Worm (Caenorhabditis elegans) whole organism, L2 larva: Measurements from ENCODE around the gene sfxn-1.2.

Source experiments
- C34F6.9 ChIP-seq: fragments of 150-350 bp; optimal IDR thresholded peaks from 2 replicates; lab custom pipeline; 2014; ENCODE audit warnings: missing biosample characterization, missing genetic modification characterization
- F13H6.1 ChIP-seq: sonication (generic microtip); optimal IDR thresholded peaks from 2 replicates; lab custom pipeline; 2016; ENCODE audit warnings: missing genetic modification characterization, missing compliant biosample characterization
- R02D3.7 ChIP-seq: fragments of 150-350 bp; optimal IDR thresholded peaks from 2 replicates; lab custom pipeline; 2014; ENCODE audit warnings: missing biosample characterization, missing genetic modification characterization
- Y55F3AM.14 ChIP-seq: fragments of 200-800 bp; sonication (Bioruptor generic); optimal IDR thresholded peaks from 2 replicates; lab custom pipeline; 2018; ENCODE audit warnings: mild to moderate bottlenecking, missing genetic modification characterization, missing compliant biosample characterization
- ZK546.5 ChIP-seq: sonication (generic microtip); optimal IDR thresholded peaks from 2 replicates; lab custom pipeline; 2017; ENCODE audit warnings: missing biosample characterization, missing genetic modification characterization
- ama-1 ChIP-seq: fragments of 150-350 bp; optimal IDR thresholded peaks from 2 replicates; lab custom pipeline; 2018; ENCODE audit warnings: inconsistent platforms
- blmp-1 ChIP-seq: sonication (generic microtip); optimal IDR thresholded peaks from 2 replicates; lab custom pipeline; 2017; ENCODE audit warnings: missing genetic modification characterization, mild to moderate bottlenecking, missing compliant biosample characterization, antibody characterized with exemption, moderate library complexity; ENCODE audit not compliant: insufficient read depth
- ceh-16 ChIP-seq: fragments of 150-350 bp; optimal IDR thresholded peaks from 2 replicates; lab custom pipeline; 2014; ENCODE audit warnings: missing biosample characterization, missing genetic modification characterization
- crh-2 ChIP-seq: sonication (generic microtip); optimal IDR thresholded peaks from 2 replicates; lab custom pipeline; 2017; ENCODE audit warnings: missing biosample characterization, missing genetic modification characterization
- dmd-4 ChIP-seq: sonication (generic microtip); optimal IDR thresholded peaks from 2 replicates; lab custom pipeline; 2017; ENCODE audit warnings: missing biosample characterization, missing genetic modification characterization
- egl-27 ChIP-seq: sonication (generic microtip); optimal IDR thresholded peaks from 3 replicates; lab custom pipeline; 2017; ENCODE audit warnings: missing biosample characterization, missing genetic modification reagents, missing genetic modification characterization
- elt-3 ChIP-seq: sonication (generic microtip); optimal IDR thresholded peaks from 2 replicates; lab custom pipeline; 2017; ENCODE audit warnings: missing biosample characterization, missing genetic modification characterization
- fos-1 ChIP-seq: fragments of 150-350 bp; optimal IDR thresholded peaks from 2 replicates; lab custom pipeline; 2014; ENCODE audit warnings: missing biosample characterization, missing genetic modification characterization
- gmeb-1 ChIP-seq: fragments of 150-350 bp; optimal IDR thresholded peaks from 2 replicates; lab custom pipeline; 2014; ENCODE audit warnings: missing biosample characterization, missing genetic modification characterization
- lin-11 ChIP-seq: fragments of 150-350 bp; sonication (generic microtip); optimal IDR thresholded peaks from 2 replicates; lab custom pipeline; 2014; ENCODE audit warnings: missing biosample characterization, missing genetic modification characterization, inconsistent platforms, mixed read lengths
- lin-13 ChIP-seq: fragments of 150-350 bp; optimal IDR thresholded peaks from 2 replicates; lab custom pipeline; 2014; ENCODE audit warnings: missing biosample characterization, missing genetic modification reagents, missing genetic modification characterization
- lin-39 ChIP-seq: fragments of 150-350 bp; optimal IDR thresholded peaks from 2 replicates; lab custom pipeline; 2014; ENCODE audit warnings: missing biosample characterization, missing genetic modification reagents, missing genetic modification characterization
- lsy-2 ChIP-seq, 2 experiments: fragments of 150-350 bp in 1 of 2; sonication (generic microtip) in 1 of 2; optimal IDR thresholded peaks; 2 replicates each; lab custom pipeline; 2014 to 2017; ENCODE audit warnings: missing biosample characterization in 2 of 2, missing genetic modification characterization in 2 of 2
- mab-5 ChIP-seq: fragments of 150-350 bp; optimal IDR thresholded peaks from 2 replicates; lab custom pipeline; 2014; ENCODE audit warnings: missing biosample characterization, missing genetic modification characterization
- mbf-1 ChIP-seq: sonication (generic microtip); optimal IDR thresholded peaks from 2 replicates; lab custom pipeline; 2017; ENCODE audit warnings: missing biosample characterization, missing genetic modification characterization
- mdl-1 ChIP-seq, 2 experiments: fragments of 150-350 bp in 1 of 2; sonication (generic microtip) in 1 of 2; optimal IDR thresholded peaks; 2 replicates each; lab custom pipeline; 2017; ENCODE audit warnings: missing biosample characterization in 2 of 2, missing genetic modification characterization in 2 of 2
- nhr-10 ChIP-seq: sonication (generic microtip); optimal IDR thresholded peaks from 2 replicates; lab custom pipeline; 2017; ENCODE audit warnings: missing biosample characterization, missing genetic modification characterization
- nhr-12 ChIP-seq: fragments of 150-350 bp; optimal IDR thresholded peaks from 2 replicates; lab custom pipeline; 2014; ENCODE audit warnings: missing biosample characterization, missing genetic modification characterization
- nhr-129 ChIP-seq: fragments of 150-350 bp; optimal IDR thresholded peaks from 2 replicates; lab custom pipeline; 2014; ENCODE audit warnings: missing biosample characterization, missing genetic modification characterization
- nhr-23 ChIP-seq: fragments of 150-350 bp; optimal IDR thresholded peaks from 2 replicates; lab custom pipeline; 2014; ENCODE audit warnings: missing biosample characterization, missing genetic modification reagents, missing genetic modification characterization
- nhr-237 ChIP-seq: fragments of 150-350 bp; optimal IDR thresholded peaks from 2 replicates; lab custom pipeline; 2014; ENCODE audit warnings: missing biosample characterization, missing genetic modification characterization
- nhr-25 ChIP-seq: fragments of 150-350 bp; sonication (generic microtip); optimal IDR thresholded peaks from 3 replicates; lab custom pipeline; 2014; ENCODE audit warnings: missing biosample characterization, missing genetic modification characterization
- nhr-6 ChIP-seq: fragments of 150-350 bp; optimal IDR thresholded peaks from 2 replicates; lab custom pipeline; 2014; ENCODE audit warnings: missing biosample characterization, missing genetic modification characterization
- nhr-77 ChIP-seq: fragments of 150-350 bp; optimal IDR thresholded peaks from 2 replicates; lab custom pipeline; 2014; ENCODE audit warnings: missing biosample characterization, missing genetic modification characterization
- peb-1 ChIP-seq: fragments of 150-350 bp; optimal IDR thresholded peaks from 2 replicates; lab custom pipeline; 2014; ENCODE audit warnings: missing biosample characterization, missing genetic modification characterization
- sem-4 ChIP-seq: fragments of 150-350 bp; optimal IDR thresholded peaks from 2 replicates; lab custom pipeline; 2014; ENCODE audit warnings: missing biosample characterization, missing genetic modification reagents, missing genetic modification characterization
- skn-1 ChIP-seq: sonication (generic microtip); optimal IDR thresholded peaks from 2 replicates; lab custom pipeline; 2017; ENCODE audit warnings: missing biosample characterization, missing genetic modification characterization
- sma-3 ChIP-seq: sonication (generic microtip); optimal IDR thresholded peaks from 2 replicates; lab custom pipeline; 2016; ENCODE audit warnings: missing genetic modification reagents, missing genetic modification characterization, missing compliant biosample characterization
- sma-9 ChIP-seq, 2 experiments: fragments of 150-350 bp in 1 of 2; sonication (generic microtip) in 1 of 2; optimal IDR thresholded peaks; 2 replicates each; lab custom pipeline; 2014 to 2016; ENCODE audit warnings: missing genetic modification characterization in 2 of 2, mild to moderate bottlenecking in 1 of 2, missing biosample characterization in 1 of 2, missing compliant biosample characterization in 1 of 2, missing genetic modification reagents in 1 of 2, moderate library complexity in 1 of 2
- snpc-4 ChIP-seq: fragments of 150-350 bp; optimal IDR thresholded peaks from 2 replicates; lab custom pipeline; 2014; ENCODE audit warnings: missing biosample characterization, missing genetic modification characterization
- unc-39 ChIP-seq: fragments of 150-350 bp; optimal IDR thresholded peaks from 2 replicates; lab custom pipeline; 2014; ENCODE audit warnings: missing biosample characterization, missing genetic modification characterization
- unc-55 ChIP-seq: fragments of 150-350 bp; sonication (generic microtip); optimal IDR thresholded peaks from 3 replicates; lab custom pipeline; 2014; ENCODE audit warnings: missing biosample characterization, missing genetic modification reagents, missing genetic modification characterization
- unc-62 ChIP-seq: fragments of 150-350 bp; optimal IDR thresholded peaks from 2 replicates; lab custom pipeline; 2014; ENCODE audit warnings: missing biosample characterization, missing genetic modification reagents, missing genetic modification characterization
- ztf-4 ChIP-seq: fragments of 150-350 bp; optimal IDR thresholded peaks from 2 replicates; lab custom pipeline; 2014; ENCODE audit warnings: missing biosample characterization, missing genetic modification characterization

The sfxn-1.2 gene

DNA sequence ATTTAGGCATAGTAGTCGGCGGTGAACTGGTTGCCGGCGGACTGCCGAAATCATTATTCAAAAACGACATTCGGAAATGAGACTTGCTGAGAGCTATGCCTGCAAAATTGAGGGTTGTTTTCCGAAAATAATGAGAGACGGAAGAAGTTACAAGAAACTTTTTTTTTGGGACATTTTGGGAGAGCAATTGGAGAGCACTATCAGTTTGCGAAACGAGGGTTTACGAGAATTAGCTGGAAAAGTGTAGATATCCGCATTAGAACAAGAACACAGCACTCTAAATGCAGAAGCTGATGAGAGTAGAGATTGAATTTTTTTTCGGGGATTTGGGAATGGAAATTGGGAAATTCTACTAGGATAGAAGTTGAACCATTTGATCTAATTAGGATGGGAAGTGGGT is 33.3 kb upstream of the sfxn-1.2 start, which contains the start of gene pqm-1:
pqm-1 (minus strand) TSS at position 101 of the 400 bp plus-strand sequence.
- TF ChIP-seq gmeb-1 (no peak), R02D3.7 (tag; lab: Kevin White, UChicago) (no peak), elt-3 (no peak), ztf-4 (tag; lab: Kevin White, UChicago) (no peak), mbf-1 (tag; lab: Kevin White, UChicago) (no peak), C34F6.9 (tag; lab: Kevin White, UChicago) (no peak), sem-4 (no peak), unc-62 (GFP tag; lab: Kevin White, UChicago) (no peak), crh-2 (tag; lab: Kevin White, UChicago) (no peak), peb-1 (no peak), blmp-1 (no peak), nhr-129 (tag; lab: Kevin White, UChicago) (no peak), unc-39 (tag; lab: Kevin White, UChicago) (no peak), ama-1 (lab: Kevin White, UChicago) (no peak), mdl-1 (tag; optimal IDR thresholded peaks at IDR 0.05; lab: Kevin White, UChicago) (no peak)

DNA sequence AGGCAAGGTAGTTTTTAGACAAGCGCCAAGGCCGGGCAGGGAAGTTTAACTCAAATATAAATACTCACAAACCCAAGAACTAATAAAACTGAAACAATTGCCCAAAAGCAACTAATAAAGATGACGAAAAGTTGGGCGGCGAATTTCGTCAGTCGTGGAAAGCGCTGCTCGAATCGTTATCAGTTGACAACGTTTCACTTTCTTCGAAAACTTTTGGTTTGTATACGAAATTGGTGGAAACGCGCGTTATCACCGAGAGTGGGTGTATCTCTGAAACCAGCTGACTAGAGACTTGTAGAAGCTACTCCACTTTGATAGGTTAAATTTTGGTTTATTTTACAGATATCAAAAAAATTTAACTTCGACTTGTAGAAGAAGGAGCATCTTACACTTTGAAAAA is 32.7 kb upstream of the sfxn-1.2 start:
- TF ChIP-seq sma-9 (GFP tag; optimal IDR thresholded peaks at IDR 0.05; lab: Kevin White, UChicago): peak; percentile 33
- TF ChIP-seq sma-9 (tag; optimal IDR thresholded peaks at IDR 0.05; lab: Kevin White, UChicago): no peak
- peak; percentile 55 for TF ChIP-seq fos-1
- no peak for TF ChIP-seq ZK546.5 (tag; lab: Kevin White, UChicago)

DNA sequence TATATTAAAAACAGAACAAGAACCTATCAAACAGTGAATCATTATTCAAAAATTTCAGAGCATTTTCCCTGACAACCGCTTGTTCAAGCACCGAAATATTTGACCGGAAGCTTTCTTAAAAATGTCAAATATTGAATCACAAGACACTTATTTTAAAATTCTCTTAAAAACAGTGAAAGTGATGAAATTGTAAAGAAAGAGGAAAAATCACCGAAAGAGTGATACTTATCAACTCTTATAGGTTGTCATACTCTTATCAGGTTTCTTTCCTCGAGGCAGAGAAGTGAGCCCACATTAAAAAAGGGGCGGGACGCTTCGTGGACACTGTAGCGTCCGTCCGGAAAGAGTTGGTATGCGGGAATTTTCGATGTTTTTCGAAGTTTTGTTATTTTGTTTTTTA is 32.0 kb upstream of the sfxn-1.2 start:
- TF ChIP-seq elt-3: no peak
- TF ChIP-seq sem-4: no peak
- TF ChIP-seq nhr-237 (tag; lab: Kevin White, UChicago): no peak
- no peak for TF ChIP-seq lin-11 (tag; lab: Kevin White, UChicago)
- no peak for TF ChIP-seq lin-13
- TF ChIP-seq ama-1 (lab: Kevin White, UChicago): no peak
- peak; percentile 13 for TF ChIP-seq blmp-1
- TF ChIP-seq fos-1: peak; percentile 68
- TF ChIP-seq mbf-1 (tag; lab: Kevin White, UChicago): no peak
- no peak for TF ChIP-seq nhr-25 (tag; lab: Kevin White, UChicago)
- TF ChIP-seq snpc-4 (tag; lab: Kevin White, UChicago): no peak
- no peak for TF ChIP-seq egl-27 (tag; lab: Kevin White, UChicago)
- no peak for TF ChIP-seq mdl-1 (tag; optimal IDR thresholded peaks at IDR 0.05; lab: Kevin White, UChicago)
- no peak for TF ChIP-seq nhr-6 (tag; lab: Kevin White, UChicago)
- no peak for TF ChIP-seq nhr-77 (tag; lab: Kevin White, UChicago)
- no peak for TF ChIP-seq lin-39 (tag; lab: Kevin White, UChicago)

- TF ChIP-seq ztf-4 (tag; lab: Kevin White, UChicago) (no peak), crh-2 (tag; lab: Kevin White, UChicago) (peak; percentile 14)
These were observed 30.9 kb upstream of the sfxn-1.2 start for ce11 chrII:11154957-11155356.

DNA sequence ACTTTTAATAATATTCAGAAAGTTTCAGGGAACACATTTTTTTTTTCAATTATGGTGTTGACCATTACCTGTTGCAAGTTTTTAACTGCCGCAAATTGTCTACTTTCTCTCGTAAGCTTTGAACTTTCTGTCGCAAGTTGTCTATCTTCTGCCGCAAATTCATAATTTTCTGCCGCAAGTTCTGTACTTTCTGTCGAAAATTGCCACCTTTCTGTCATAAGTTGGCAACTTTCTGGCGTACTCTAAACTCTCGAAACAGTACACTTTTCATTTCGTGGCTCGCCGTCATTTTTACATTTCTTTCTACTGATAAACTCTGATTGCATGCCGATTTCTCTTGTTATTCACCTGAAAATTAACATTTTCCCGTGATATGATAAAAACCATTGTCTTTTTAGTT is 30.4 kb upstream of the sfxn-1.2 start:
- TF ChIP-seq sem-4 (no peak), fos-1 (peak; percentile 8)

ce11 chrII:11156160-11156559 is 29.7 kb upstream of the sfxn-1.2 start:
- no peak for TF ChIP-seq unc-39 (tag; lab: Kevin White, UChicago)
- TF ChIP-seq crh-2 (tag; lab: Kevin White, UChicago): peak; percentile 9

- TF ChIP-seq lsy-2 (tag; optimal IDR thresholded peaks at IDR 0.05; lab: Kevin White, UChicago) (peak; percentile 45 to 49), nhr-10 (tag; lab: Kevin White, UChicago) (no peak), unc-39 (tag; lab: Kevin White, UChicago) (no peak), R02D3.7 (tag; lab: Kevin White, UChicago) (no peak), nhr-6 (tag; lab: Kevin White, UChicago) (no peak), snpc-4 (tag; lab: Kevin White, UChicago) (peak; percentile 58), elt-3 (no peak), lin-39 (tag; lab: Kevin White, UChicago) (no peak), mab-5 (tag; lab: Kevin White, UChicago) (no peak), ceh-16 (tag; lab: Kevin White, UChicago) (no peak), lin-13 (peak; percentile 30), nhr-23 (tag; lab: Kevin White, UChicago) (no peak), F13H6.1 (tag; lab: Kevin White, UChicago) (no peak), ama-1 (lab: Kevin White, UChicago) (no peak), C34F6.9 (tag; lab: Kevin White, UChicago) (peak; percentile 28), nhr-12 (tag; lab: Kevin White, UChicago) (no peak), nhr-25 (tag; lab: Kevin White, UChicago) (peak; percentile 28), Y55F3AM.14 (GFP tag; lab: Kevin White, UChicago) (no peak), skn-1 (tag; lab: Kevin White, UChicago) (no peak), dmd-4 (tag; lab: Kevin White, UChicago) (no peak), unc-62 (GFP tag; lab: Kevin White, UChicago) (no peak), sma-9 (GFP tag; optimal IDR thresholded peaks at IDR 0.05; lab: Kevin White, UChicago) (no peak), sma-9 (tag; optimal IDR thresholded peaks at IDR 0.05; lab: Kevin White, UChicago) (no peak), unc-55 (GFP tag; lab: Kevin White, UChicago) (peak; percentile 27), fos-1 (peak; percentile 38), sma-3 (peak; percentile 45)
These were observed 28.2 kb upstream of the sfxn-1.2 start for ce11 chrII:11157660-11158059.
